Fruit fly (Drosophila melanogaster): ENCODE measurements around the gene CG45122.
A peak's percentile ranks its signal among the peaks of the same experiment; 100 is the strongest.

- peak; percentile 96 for TF ChIP-seq kay (GFP tag; ENCODE audit: borderline replicate concordance)
- TF ChIP-seq pad (GFP tag; optimal IDR thresholded peaks at IDR 0.05), result peak; percentile 49
- no peak for TF ChIP-seq tj (GFP tag; optimal IDR thresholded peaks at IDR 0.05)
- TF ChIP-seq CG1620 (GFP tag; optimal IDR thresholded peaks at IDR 0.05), result no peak
- TF ChIP-seq cic (GFP tag; optimal IDR thresholded peaks at IDR 0.05), result peak; percentile 64
- no peak for TF ChIP-seq bab1 (GFP tag; optimal IDR thresholded peaks at IDR 0.05)
- peak; percentile 78 for TF ChIP-seq CG12768 (GFP tag; optimal IDR thresholded peaks at IDR 0.05)
- peak; percentile 77 for TF ChIP-seq CG11617 (GFP tag; optimal IDR thresholded peaks at IDR 0.05)
- peak; percentile 39 for TF ChIP-seq Clk (GFP tag; optimal IDR thresholded peaks at IDR 0.05)
- no peak for TF ChIP-seq CG5204 (GFP tag; optimal IDR thresholded peaks at IDR 0.05)
- peak; percentile 76 for TF ChIP-seq Crg-1 (GFP tag; optimal IDR thresholded peaks at IDR 0.05)
- TF ChIP-seq CG7045 (GFP tag; optimal IDR thresholded peaks at IDR 0.05), result peak; percentile 85
Measured at dm6 chr3R:13032975-13033445, 10.9 kb upstream of the CG45122 start.

Measured in whole organism, adult.